Fruit fly (Drosophila melanogaster): ENCODE measurements around the gene Dip-C.
A peak's percentile ranks its signal among the peaks of the same experiment; 100 is the strongest.

Gene Dip-C

DNA sequence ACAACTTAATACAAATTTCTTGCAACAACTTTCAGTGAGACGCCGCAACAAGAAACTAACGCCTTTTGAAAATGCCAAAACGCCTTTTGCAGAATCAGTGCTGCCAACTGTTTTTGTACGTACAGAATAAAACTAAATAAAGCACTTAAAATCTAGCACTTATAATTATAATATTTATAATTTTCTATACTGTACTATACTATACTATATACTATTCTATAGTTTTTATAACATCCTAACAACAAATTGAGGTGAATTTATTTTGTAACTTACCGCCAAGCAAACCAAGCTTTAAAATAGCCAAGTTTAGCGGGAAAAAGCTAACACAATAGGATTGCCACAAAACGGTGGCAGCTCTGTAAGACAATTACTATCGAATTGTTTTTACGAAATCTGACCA is 20.2 kb upstream of the Dip-C start, which contains the start of the genes Aos1 and Srlp (continued):
- peak; percentile 69 for TF ChIP-seq CG9932 (GFP tag; IDR thresholded peaks at IDR 0.05)
- TF ChIP-seq D (optimal IDR thresholded peaks at IDR 0.05) = no peak
- TF ChIP-seq D (GFP tag; optimal IDR thresholded peaks at IDR 0.05) = no peak
- TF ChIP-seq da (GFP tag; optimal IDR thresholded peaks at IDR 0.05) = no peak
- TF ChIP-seq Rfx (GFP tag; IDR thresholded peaks at IDR 0.05) = 0 out of 2 replicates have a peak, but pooled peaks have one; percentile 36
- no peak for TF ChIP-seq grn (GFP tag; optimal IDR thresholded peaks at IDR 0.05)
- TF ChIP-seq CG7271 (tag; optimal IDR thresholded peaks at IDR 0.05) = no peak
- TF ChIP-seq dati (GFP tag; IDR thresholded peaks at IDR 0.05) = no peak
- no peak for TF ChIP-seq seq (GFP tag; IDR thresholded peaks at IDR 0.05)
- no peak for TF ChIP-seq Ravus (GFP tag; IDR thresholded peaks at IDR 0.05)
- TF ChIP-seq CG2678 (tag; optimal IDR thresholded peaks at IDR 0.05) = no peak
- TF ChIP-seq usp (GFP tag; optimal IDR thresholded peaks at IDR 0.05) = no peak
- no peak for TF ChIP-seq Dad (GFP tag; optimal IDR thresholded peaks at IDR 0.05)
- peak; percentile 8 for TF ChIP-seq lilli (GFP tag; optimal IDR thresholded peaks at IDR 0.05)
- TF ChIP-seq CG1233 (GFP tag; optimal IDR thresholded peaks at IDR 0.05) = peak; percentile 45
- peak; percentile 63 for TF ChIP-seq CG5245 (GFP tag; optimal IDR thresholded peaks at IDR 0.05)
- no peak for TF ChIP-seq CG31224 (GFP tag; IDR thresholded peaks at IDR 0.05)
- no peak for TF ChIP-seq CG6654 (GFP tag; optimal IDR thresholded peaks at IDR 0.05)
- peak; percentile 76 for TF ChIP-seq CG2712 (tag; optimal IDR thresholded peaks at IDR 0.05)
- peak; percentile 42 for TF ChIP-seq fd3F (GFP tag; optimal IDR thresholded peaks at IDR 0.05)
- no peak for TF ChIP-seq CG8478 (optimal IDR thresholded peaks at IDR 0.05)
- TF ChIP-seq NfI (GFP tag; optimal IDR thresholded peaks at IDR 0.05) = peak; percentile 46
- no peak for TF ChIP-seq CG2875 (GFP tag; optimal IDR thresholded peaks at IDR 0.05)
- TF ChIP-seq ttk (GFP tag; IDR thresholded peaks at IDR 0.05) = no peak
- no peak for TF ChIP-seq Dip3 (GFP tag; optimal IDR thresholded peaks at IDR 0.05)
- no peak for TF ChIP-seq pfk (GFP tag; optimal IDR thresholded peaks at IDR 0.05)
- no peak for TF ChIP-seq CG11398 (GFP tag; optimal IDR thresholded peaks at IDR 0.05)
- TF ChIP-seq lov (optimal IDR thresholded peaks at IDR 0.05) = no peak
- TF ChIP-seq lov (GFP tag; IDR thresholded peaks at IDR 0.05) = no peak
- peak; percentile 66 for TF ChIP-seq CG17829 (tag; optimal IDR thresholded peaks at IDR 0.05)
- TF ChIP-seq CG3995 (GFP tag; optimal IDR thresholded peaks at IDR 0.05) = no peak
- no peak for TF ChIP-seq Hr39 (optimal IDR thresholded peaks at IDR 0.05)
- no peak for TF ChIP-seq GATAe (GFP tag; conservative IDR thresholded peaks at IDR 0.05)
- TF ChIP-seq MTF-1 (GFP tag; optimal IDR thresholded peaks at IDR 0.05; ENCODE audit: borderline replicate concordance) = no peak
- peak; percentile 71 for TF ChIP-seq grau (tag; optimal IDR thresholded peaks at IDR 0.05)
- TF ChIP-seq Dll (GFP tag; IDR thresholded peaks at IDR 0.05; ENCODE audit: partially characterized antibody) = 0 out of 4 replicates have a peak, but pooled peaks have one; percentile 51
- peak; percentile 35; the same call in 1 of the 2 replicates for TF ChIP-seq CG13287 (GFP tag; IDR thresholded peaks at IDR 0.05; ENCODE audit: partially characterized antibody)
- TF ChIP-seq CG17912 (GFP tag; optimal IDR thresholded peaks at IDR 0.05) = peak; percentile 3
- no peak for TF ChIP-seq sima (GFP tag; optimal IDR thresholded peaks at IDR 0.05)
- no peak for TF ChIP-seq slp2 (GFP tag; optimal IDR thresholded peaks at IDR 0.05)
- no peak for TF ChIP-seq Bdp1 (GFP tag; optimal IDR thresholded peaks at IDR 0.05)
- TF ChIP-seq ATbp (GFP tag; optimal IDR thresholded peaks at IDR 0.05) = no peak
- TF ChIP-seq CG42726 (GFP tag; IDR thresholded peaks at IDR 0.05; ENCODE audit: partially characterized antibody) = no peak
- no peak for TF ChIP-seq abd-A (tag; optimal IDR thresholded peaks at IDR 0.05)
- peak; percentile 9 for TF ChIP-seq Usf (GFP tag; optimal IDR thresholded peaks at IDR 0.05)
- TF ChIP-seq H2.0 (GFP tag; IDR thresholded peaks at IDR 0.05) = no peak
- TF ChIP-seq CG6813 (GFP tag; optimal IDR thresholded peaks at IDR 0.05) = no peak
- no peak for TF ChIP-seq gce (GFP tag; IDR thresholded peaks at IDR 0.05)
- TF ChIP-seq CG18619 (GFP tag; optimal IDR thresholded peaks at IDR 0.05) = peak; percentile 26
- peak; percentile 62 for TF ChIP-seq CG15696 (tag; optimal IDR thresholded peaks at IDR 0.05)
- TF ChIP-seq en (GFP tag; optimal IDR thresholded peaks at IDR 0.05) = no peak
- TF ChIP-seq BtbVII (GFP tag; optimal IDR thresholded peaks at IDR 0.05) = no peak
- peak; percentile 15 for TF ChIP-seq mam (GFP tag; optimal IDR thresholded peaks at IDR 0.05)
